Fruit fly (Drosophila melanogaster) whole organism, embryonic: ENCODE measurements around the gene pps.

ENCODE experiments used
- CG10147 ChIP-seq: fragments of 200-800 bp; sonication (Bioruptor generic); optimal IDR thresholded peaks from 2 replicates; lab custom pipeline; 2019; ENCODE audit warnings: missing biosample characterization, mild to moderate bottlenecking, missing genetic modification characterization, moderate library complexity
- CG10654 ChIP-seq: fragments of 200-800 bp; sonication (Bioruptor generic); optimal IDR thresholded peaks from 2 replicates; lab custom pipeline; 2016; ENCODE audit warnings: missing biosample characterization, missing genetic modification characterization
- CG11695 ChIP-seq: fragments of 200-800 bp; sonication (Bioruptor generic); IDR thresholded peaks from 3 replicates; pipeline ENCODE4 v1.3.6; 2022; ENCODE audit warnings: missing biosample characterization, missing genetic modification characterization
- CG12071 ChIP-seq: fragments of 200-800 bp; sonication (Bioruptor generic); optimal IDR thresholded peaks from 3 replicates; lab custom pipeline; 2018; ENCODE audit warnings: missing biosample characterization, mild to moderate bottlenecking, missing genetic modification characterization
- CG12104 ChIP-seq: fragments of 200-800 bp; sonication (Bioruptor generic); optimal IDR thresholded peaks from 3 replicates; lab custom pipeline; 2016; ENCODE audit warnings: missing biosample characterization, missing genetic modification characterization
- CG13424 ChIP-seq: fragments of 200-800 bp; sonication (Bioruptor generic); optimal IDR thresholded peaks from 2 replicates; lab custom pipeline; 2019; ENCODE audit warnings: missing biosample characterization, mild to moderate bottlenecking, missing genetic modification characterization, moderate library complexity
- CG14014 ChIP-seq: fragments of 200-800 bp; sonication (Bioruptor generic); IDR thresholded peaks from 2 replicates; pipeline ENCODE4 v1.3.6; 2022; ENCODE audit warnings: missing biosample characterization, missing genetic modification characterization
- CG15696 ChIP-seq: fragments of 200-800 bp; sonication (Bioruptor generic); optimal IDR thresholded peaks from 2 replicates; lab custom pipeline; 2019; ENCODE audit warnings: missing biosample characterization, mild to moderate bottlenecking, missing genetic modification characterization, moderate library complexity
- CG17568 ChIP-seq: fragments of 200-800 bp; sonication (Bioruptor generic); optimal IDR thresholded peaks from 2 replicates; lab custom pipeline; 2018; ENCODE audit warnings: missing biosample characterization, mild to moderate bottlenecking, missing genetic modification characterization, moderate library complexity
- CG18476 ChIP-seq: fragments of 200-800 bp; sonication (Bioruptor generic); optimal IDR thresholded peaks from 2 replicates; lab custom pipeline; 2016; ENCODE audit warnings: missing biosample characterization, mild to moderate bottlenecking, missing genetic modification characterization
- CG18619 ChIP-seq: fragments of 200-800 bp; sonication (Bioruptor generic); optimal IDR thresholded peaks from 3 replicates; lab custom pipeline; 2017; ENCODE audit warnings: missing biosample characterization, mild to moderate bottlenecking, missing genetic modification characterization
- CG18764 ChIP-seq: fragments of 200-800 bp; sonication (Bioruptor generic); optimal IDR thresholded peaks from 3 replicates; lab custom pipeline; 2016; ENCODE audit warnings: missing biosample characterization, missing genetic modification characterization
- CG31441 ChIP-seq: fragments of 200-800 bp; sonication (Bioruptor generic); IDR thresholded peaks from 2 replicates; pipeline ENCODE4 v1.3.6; 2022; ENCODE audit warnings: missing biosample characterization, missing genetic modification characterization
- CG33213 ChIP-seq: fragments of 200-800 bp; sonication (Bioruptor generic); optimal IDR thresholded peaks from 3 replicates; lab custom pipeline; 2016; ENCODE audit warnings: missing biosample characterization, missing genetic modification characterization
- CG43689 ChIP-seq: fragments of 200-800 bp; sonication (Bioruptor generic); IDR thresholded peaks from 2 replicates; pipeline ENCODE4 v1.3.6; 2022; ENCODE audit warnings: missing biosample characterization, missing genetic modification characterization
- CG4617 ChIP-seq: fragments of 200-800 bp; sonication (Bioruptor generic); optimal IDR thresholded peaks from 3 replicates; lab custom pipeline; 2016; ENCODE audit warnings: missing biosample characterization, missing genetic modification characterization, borderline replicate concordance
- CG7271 ChIP-seq: fragments of 200-800 bp; sonication (Bioruptor generic); optimal IDR thresholded peaks from 2 replicates; lab custom pipeline; 2018; ENCODE audit warnings: missing biosample characterization, mild to moderate bottlenecking, missing genetic modification characterization, moderate library complexity
- CG7963 ChIP-seq: fragments of 200-800 bp; sonication (Bioruptor generic); IDR thresholded peaks from 3 replicates; pipeline ENCODE4 v1.3.6; 2022; ENCODE audit warnings: missing biosample characterization, missing genetic modification characterization; ENCODE audit not compliant: partially characterized antibody
- CG8388 ChIP-seq: fragments of 200-800 bp; sonication (Bioruptor generic); optimal IDR thresholded peaks from 2 replicates; lab custom pipeline; 2019; ENCODE audit warnings: missing biosample characterization, mild to moderate bottlenecking, missing genetic modification characterization, moderate library complexity
- Dip2 ChIP-seq: fragments of 200-800 bp; sonication (Bioruptor generic); IDR thresholded peaks from 2 replicates; pipeline ENCODE4 v1.3.6; 2022; ENCODE audit warnings: missing biosample characterization, missing genetic modification characterization
- Elba2 ChIP-seq: fragments of 200-800 bp; sonication (Bioruptor generic); optimal IDR thresholded peaks from 3 replicates; lab custom pipeline; 2016; ENCODE audit warnings: missing biosample characterization, missing genetic modification characterization
- GATAe ChIP-seq: fragments of 200-800 bp; sonication (Bioruptor generic); conservative IDR thresholded peaks from 2 replicates; pipeline ENCODE4 v1.3.6; 2022; ENCODE audit warnings: missing biosample characterization, missing genetic modification characterization
- HHEX ChIP-seq: fragments of 200-800 bp; sonication (Bioruptor generic); optimal IDR thresholded peaks from 3 replicates; lab custom pipeline; 2017; ENCODE audit warnings: missing biosample characterization, mild to moderate bottlenecking, missing genetic modification characterization, missing genetic modification reagents
- MBD-R2 ChIP-seq: fragments of 200-800 bp; sonication (Bioruptor generic); IDR thresholded peaks from 2 replicates; pipeline ENCODE4 v1.3.6; 2022; ENCODE audit warnings: missing biosample characterization, missing genetic modification characterization
- Max ChIP-seq: fragments of 200-800 bp; sonication (Bioruptor generic); optimal IDR thresholded peaks from 2 replicates; lab custom pipeline; 2016; ENCODE audit warnings: missing biosample characterization, mild to moderate bottlenecking, missing genetic modification characterization
- Med ChIP-seq: fragments of 200-800 bp; sonication (Bioruptor generic); peaks from one replicate; lab custom pipeline; 2016; ENCODE audit warnings: missing biosample characterization, missing genetic modification characterization, mild to moderate bottlenecking, inconsistent platforms, moderate library complexity
- NC2β ChIP-seq: fragments of 200-800 bp; sonication (Bioruptor generic); optimal IDR thresholded peaks from 2 replicates; lab custom pipeline; 2016; ENCODE audit warnings: missing biosample characterization, missing genetic modification characterization
- Neu2 ChIP-seq: fragments of 200-800 bp; sonication (Bioruptor generic); optimal IDR thresholded peaks from 3 replicates; lab custom pipeline; 2016; ENCODE audit warnings: missing biosample characterization, missing genetic modification characterization, borderline replicate concordance
- Scr ChIP-seq: fragments of 200-800 bp; sonication (Bioruptor generic); IDR thresholded peaks from 2 replicates; pipeline ENCODE4 v1.3.6; 2022; ENCODE audit warnings: missing biosample characterization, missing genetic modification characterization; ENCODE audit not compliant: partially characterized antibody
- Sin3A ChIP-seq: fragments of >200 bp; optimal IDR thresholded peaks from 2 replicates; lab custom pipeline; 2018
- TFAM ChIP-seq: fragments of 200-800 bp; sonication (Bioruptor generic); optimal IDR thresholded peaks from 2 replicates; lab custom pipeline; 2017; ENCODE audit warnings: missing biosample characterization, missing genetic modification characterization, inconsistent platforms
- Tbp ChIP-seq: fragments of >200 bp; optimal IDR thresholded peaks from 2 replicates; lab custom pipeline; 2018; ENCODE audit warnings: missing biosample characterization, missing genetic modification characterization
- Usf ChIP-seq: fragments of 200-800 bp; sonication (Bioruptor generic); optimal IDR thresholded peaks from 2 replicates; lab custom pipeline; 2017; ENCODE audit warnings: missing genotype, missing biosample characterization, missing genetic modification characterization
- ara ChIP-seq: fragments of 200-800 bp; sonication (Bioruptor generic); IDR thresholded peaks from 2 replicates; pipeline ENCODE4 v1.3.6; 2022; ENCODE audit warnings: missing biosample characterization, missing genetic modification characterization
- bbx ChIP-seq: fragments of 200-800 bp; sonication (Bioruptor generic); IDR thresholded peaks from 2 replicates; pipeline ENCODE4 v1.3.6; 2022; ENCODE audit warnings: missing biosample characterization, missing genetic modification characterization; ENCODE audit not compliant: partially characterized antibody
- bigmax ChIP-seq: fragments of 200-800 bp; sonication (Bioruptor generic); optimal IDR thresholded peaks from 2 replicates; lab custom pipeline; 2018; ENCODE audit warnings: missing biosample characterization, mild to moderate bottlenecking, missing genetic modification characterization
- cg ChIP-seq: fragments of 200-800 bp; sonication (Bioruptor generic); optimal IDR thresholded peaks from 3 replicates; lab custom pipeline; 2019; ENCODE audit warnings: missing biosample characterization, mild to moderate bottlenecking, missing genetic modification characterization, moderate library complexity
- da ChIP-seq: fragments of 200-800 bp; sonication (Bioruptor generic); optimal IDR thresholded peaks from 2 replicates; lab custom pipeline; 2016; ENCODE audit warnings: missing biosample characterization, missing genetic modification characterization
- dmrt99B ChIP-seq: fragments of 200-800 bp; sonication (Bioruptor generic); optimal IDR thresholded peaks from 2 replicates; lab custom pipeline; 2018; ENCODE audit warnings: missing biosample characterization, mild to moderate bottlenecking, missing genetic modification characterization, moderate library complexity
- ewg ChIP-seq: fragments of 200-800 bp; sonication (Bioruptor generic); optimal IDR thresholded peaks from 3 replicates; lab custom pipeline; 2017; ENCODE audit warnings: mild to moderate bottlenecking, missing biosample characterization, missing genetic modification reagents, missing genetic modification characterization
- gem ChIP-seq: fragments of 200-800 bp; sonication (Bioruptor generic); optimal IDR thresholded peaks from 2 replicates; lab custom pipeline; 2019; ENCODE audit warnings: missing biosample characterization, mild to moderate bottlenecking, missing genetic modification characterization, moderate library complexity
- hb ChIP-seq: fragments of 200-800 bp; sonication (Bioruptor generic); IDR thresholded peaks from 3 replicates; pipeline ENCODE4 v1.3.6; 2022; ENCODE audit warnings: missing biosample characterization, missing genetic modification characterization; ENCODE audit not compliant: partially characterized antibody
- ken ChIP-seq: fragments of 200-800 bp; sonication (Bioruptor generic); IDR thresholded peaks from 3 replicates; pipeline ENCODE4 v1.3.6; 2022; ENCODE audit warnings: missing biosample characterization, missing genetic modification characterization
- lmd ChIP-seq: fragments of 200-800 bp; sonication (Bioruptor generic); IDR thresholded peaks from 2 replicates; pipeline ENCODE4 v1.3.6; 2022; ENCODE audit warnings: missing biosample characterization, missing genetic modification characterization
- pb ChIP-seq: fragments of 200-800 bp; sonication (Bioruptor generic); optimal IDR thresholded peaks from 3 replicates; lab custom pipeline; 2016; ENCODE audit warnings: missing biosample characterization, missing genetic modification characterization
- peb ChIP-seq: fragments of 200-800 bp; sonication (Bioruptor generic); IDR thresholded peaks from 2 replicates; pipeline ENCODE4 v1.3.6; 2022; ENCODE audit warnings: missing biosample characterization, missing genetic modification characterization
- pho ChIP-seq: fragments of 200-800 bp; sonication (Bioruptor generic); optimal IDR thresholded peaks from 2 replicates; lab custom pipeline; 2016; ENCODE audit warnings: missing biosample characterization, missing genetic modification characterization
- rib ChIP-seq: fragments of 200-800 bp; sonication (Bioruptor generic); IDR thresholded peaks from 2 replicates; pipeline ENCODE4 v1.3.6; 2022; ENCODE audit warnings: missing biosample characterization, missing genetic modification characterization
- schlank ChIP-seq: fragments of 200-800 bp; sonication (Bioruptor generic); optimal IDR thresholded peaks from 2 replicates; lab custom pipeline; 2018; ENCODE audit warnings: missing biosample characterization, mild to moderate bottlenecking, missing genetic modification characterization
- slp2 ChIP-seq: fragments of 200-800 bp; sonication (Bioruptor generic); optimal IDR thresholded peaks from 2 replicates; lab custom pipeline; 2016; ENCODE audit warnings: missing biosample characterization, missing genetic modification characterization
- sob ChIP-seq: fragments of 200-800 bp; sonication (Bioruptor generic); IDR thresholded peaks from 2 replicates; pipeline ENCODE4 v1.3.6; 2022; ENCODE audit warnings: missing biosample characterization, missing genetic modification characterization

pps gene

dm6 chr3R:12402935-12403334 is 10.7 kb upstream of the pps start (continued):
- TF ChIP-seq Max (GFP tag; lab: Kevin White, UChicago), result peak; percentile 100
- peak; percentile 90 for TF ChIP-seq ewg (GFP tag; lab: Kevin White, UChicago)
- TF ChIP-seq NC2β (GFP tag; lab: Kevin White, UChicago), result peak; percentile 99
- peak; percentile 100 for TF ChIP-seq CG10147
- peak; percentile 94 for TF ChIP-seq MBD-R2
- peak; percentile 100 for TF ChIP-seq CG15696 (tag; lab: Kevin White, UChicago)
- TF ChIP-seq CG10654 (GFP tag; lab: Kevin White, UChicago), result peak; percentile 97
- TF ChIP-seq pb, result peak; percentile 86
- peak; percentile 98 for TF ChIP-seq HHEX (GFP tag; lab: Kevin White, UChicago)
- peak; percentile 97 for TF ChIP-seq CG14014 (GFP tag; lab: Robert Waterston, UW)
- no peak for TF ChIP-seq Tbp (GFP tag; lab: Kevin White, UChicago)
- peak; percentile 99 for TF ChIP-seq gem
- TF ChIP-seq schlank (tag; lab: Kevin White, UChicago), result peak; percentile 94
- peak; percentile 56; the same call in 1 of the 2 replicates for TF ChIP-seq Dip2 (GFP tag; lab: Robert Waterston, UW)
- TF ChIP-seq TFAM (GFP tag; lab: Kevin White, UChicago), result peak; percentile 94
- TF ChIP-seq peb (GFP tag; lab: Robert Waterston, UW), result peak; percentile 92
- TF ChIP-seq da (GFP tag; lab: Kevin White, UChicago), result peak; percentile 85
- peak; percentile 93 for TF ChIP-seq slp2 (GFP tag; lab: Kevin White, UChicago)
- no peak for TF ChIP-seq cg
- peak; percentile 86 for TF ChIP-seq Neu2
- TF ChIP-seq bigmax (GFP tag; lab: Kevin White, UChicago), result peak; percentile 74
- peak; percentile 98 for TF ChIP-seq CG8388
- TF ChIP-seq pho (GFP tag; lab: Kevin White, UChicago), result peak; percentile 91
- TF ChIP-seq dmrt99B (tag; lab: Kevin White, UChicago), result peak; percentile 100
- peak; percentile 94 for TF ChIP-seq lmd (GFP tag; lab: Robert Waterston, UW)
- peak; percentile 99 for TF ChIP-seq CG13424 (tag; lab: Kevin White, UChicago)
- TF ChIP-seq ken, result peak; percentile 96
- no peak for TF ChIP-seq CG7963 (GFP tag; lab: Robert Waterston, UW)
- peak; percentile 84 for TF ChIP-seq CG4617 (GFP tag; lab: Kevin White, UChicago)
- TF ChIP-seq hb (GFP tag; lab: Robert Waterston, UW), result no peak
- peak; percentile 86 for TF ChIP-seq rib (GFP tag; lab: Robert Waterston, UW)
- peak; percentile 99 for TF ChIP-seq ara (GFP tag; lab: Robert Waterston, UW)
- peak; percentile 99 for TF ChIP-seq Med (GFP tag; lab: Kevin White, UChicago)
- peak; percentile 97 for TF ChIP-seq CG17568 (GFP tag; lab: Kevin White, UChicago)
- peak; percentile 97 for TF ChIP-seq sob
- TF ChIP-seq CG18764, result peak; percentile 94
- TF ChIP-seq CG12104 (GFP tag; lab: Kevin White, UChicago), result peak; percentile 98
- TF ChIP-seq CG18619 (GFP tag; lab: Kevin White, UChicago), result peak; percentile 94
- peak; percentile 93 for TF ChIP-seq Usf (GFP tag; lab: Kevin White, UChicago)
- peak; percentile 81 for TF ChIP-seq Elba2 (GFP tag; lab: Kevin White, UChicago)
- peak; percentile 97 for TF ChIP-seq CG11695
- TF ChIP-seq bbx (GFP tag; lab: Robert Waterston, UW), result no peak
- TF ChIP-seq Sin3A (lab: Kevin White, UChicago), result no peak
- TF ChIP-seq Scr (GFP tag; lab: Robert Waterston, UW), result peak; percentile 51
- TF ChIP-seq GATAe (GFP tag; lab: Robert Waterston, UW), result peak; percentile 72; the same call in 1 of the 2 replicates
- TF ChIP-seq CG18476, result peak; percentile 100
- peak; percentile 88 for TF ChIP-seq CG43689 (GFP tag; lab: Robert Waterston, UW)
- TF ChIP-seq CG33213, result peak; percentile 99
- TF ChIP-seq CG12071 (GFP tag; lab: Kevin White, UChicago), result peak; percentile 100
- TF ChIP-seq CG31441 (GFP tag; lab: Robert Waterston, UW), result peak; percentile 99
- peak; percentile 98 for TF ChIP-seq CG7271
